Worm (Caenorhabditis elegans): ENCODE data around the gene M01H9.4.

ce11 chrIV:4526028-4526427, 43.3 kb upstream of the M01H9.4 start:
- TF ChIP-seq lin-13 (tag; optimal IDR thresholded peaks at IDR 0.05) (no peak), mab-5 (tag; optimal IDR thresholded peaks at IDR 0.05) (no peak), unc-62 (GFP tag; optimal IDR thresholded peaks at IDR 0.05) (no peak), elt-1 (tag; optimal IDR thresholded peaks at IDR 0.05; ENCODE audit: borderline replicate concordance, insufficient read depth) (no peak), unc-39 (tag; optimal IDR thresholded peaks at IDR 0.05) (no peak), mls-2 (tag; optimal IDR thresholded peaks at IDR 0.05) (no peak), ztf-11 (tag; optimal IDR thresholded peaks at IDR 0.05) (no peak), nhr-12 (tag; optimal IDR thresholded peaks at IDR 0.05) (no peak), nhr-28 (tag; optimal IDR thresholded peaks at IDR 0.05) (no peak), ces-1 (GFP tag; optimal IDR thresholded peaks at IDR 0.05) (no peak), zip-8 (tag; optimal IDR thresholded peaks at IDR 0.05) (no peak), snpc-4 (tag; optimal IDR thresholded peaks at IDR 0.05) (no peak)
